Worm (Caenorhabditis elegans) whole organism, L4/young adult: ENCODE results near the gene kvs-1.

ENCODE experiments used
- W03F9.2 ChIP-seq: fragments of 150-350 bp; optimal IDR thresholded peaks from 2 replicates; lab custom pipeline; 2014; ENCODE audit warnings: missing biosample characterization, missing genetic modification characterization
- dao-5 ChIP-seq: sonication (generic microtip); optimal IDR thresholded peaks from 2 replicates; lab custom pipeline; 2016; ENCODE audit warnings: missing genotype, missing genetic modification characterization, moderate library complexity, missing compliant biosample characterization
- him-1 ChIP-seq: sonication (generic microtip); optimal IDR thresholded peaks from 2 replicates; lab custom pipeline; 2016; ENCODE audit warnings: missing genotype, missing genetic modification reagents, missing genetic modification characterization, missing compliant biosample characterization

DNA sequence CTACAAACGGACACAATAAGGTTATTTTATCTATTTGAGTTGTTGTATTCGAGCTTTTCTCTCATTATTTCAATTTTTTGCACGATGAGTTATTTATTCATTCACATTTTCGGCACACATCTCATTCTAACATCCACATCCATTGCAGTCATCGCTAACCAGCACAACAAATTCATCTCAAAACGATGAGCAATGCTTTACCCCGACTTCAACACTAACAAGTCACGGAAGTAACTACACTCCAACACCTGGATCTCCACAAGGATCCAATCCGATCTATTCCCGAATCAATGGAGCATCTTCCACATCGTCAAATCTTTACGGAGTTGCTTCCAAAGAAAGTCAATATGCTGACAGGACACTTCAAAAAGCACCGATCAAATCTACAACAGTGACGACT, 17.2 kb upstream of the kvs-1 start:
- no peak for TF ChIP-seq W03F9.2 (tag; lab: Kevin White, UChicago)
- TF ChIP-seq him-1 (tag; lab: Kevin White, UChicago), result no peak
- no peak for TF ChIP-seq dao-5
